Fruit fly (Drosophila melanogaster) whole organism, embryonic: ENCODE data around the gene Scgalpha.
A peak's percentile ranks its signal among the peaks of the same experiment; 100 is the strongest.

ENCODE experiments used
- BtbVII ChIP-seq: fragments of 200-800 bp; sonication (Bioruptor generic); optimal IDR thresholded peaks from 3 replicates; lab custom pipeline; 2017; ENCODE audit warnings: missing biosample characterization, mild to moderate bottlenecking, missing genetic modification characterization
- CG10267 ChIP-seq: fragments of 200-800 bp; sonication (Bioruptor generic); optimal IDR thresholded peaks from 2 replicates; lab custom pipeline; 2018; ENCODE audit warnings: missing biosample characterization, mild to moderate bottlenecking, missing genetic modification characterization, moderate library complexity
- CG10321 ChIP-seq: fragments of 200-800 bp; sonication (Bioruptor generic); IDR thresholded peaks from 2 replicates; pipeline ENCODE4 v1.3.6; 2022; ENCODE audit warnings: missing biosample characterization, missing genetic modification characterization
- CG10565 ChIP-seq: fragments of 200-800 bp; sonication (Bioruptor generic); optimal IDR thresholded peaks from 3 replicates; lab custom pipeline; 2016; ENCODE audit warnings: missing biosample characterization, mild to moderate bottlenecking, missing genetic modification characterization
- CG12219 ChIP-seq: fragments of 200-800 bp; sonication (Bioruptor generic); optimal IDR thresholded peaks from 3 replicates; lab custom pipeline; 2018; ENCODE audit warnings: missing biosample characterization, mild to moderate bottlenecking, missing genetic modification characterization
- CG12391 ChIP-seq: fragments of 200-800 bp; sonication (Bioruptor generic); optimal IDR thresholded peaks from 3 replicates; lab custom pipeline; 2018; ENCODE audit warnings: missing biosample characterization, mild to moderate bottlenecking, missing genetic modification characterization, moderate library complexity
- CG12659 ChIP-seq: fragments of 200-800 bp; sonication (Bioruptor generic); optimal IDR thresholded peaks from 3 replicates; lab custom pipeline; 2017; ENCODE audit warnings: mild to moderate bottlenecking, missing biosample characterization, missing genetic modification reagents, missing genetic modification characterization
- CG15269 ChIP-seq: fragments of 200-800 bp; sonication (Bioruptor generic); optimal IDR thresholded peaks from 2 replicates; lab custom pipeline; 2018; ENCODE audit warnings: missing biosample characterization, mild to moderate bottlenecking, missing genetic modification characterization, moderate library complexity
- CG16779 ChIP-seq: fragments of 200-800 bp; sonication (Bioruptor generic); IDR thresholded peaks from 2 replicates; pipeline ENCODE4 v1.3.6; 2022; ENCODE audit warnings: missing biosample characterization, missing genetic modification characterization
- CG17361 ChIP-seq: fragments of 200-800 bp; sonication (Bioruptor generic); IDR thresholded peaks from 3 replicates; pipeline ENCODE4 v1.3.6; 2022; ENCODE audit warnings: missing biosample characterization, missing genetic modification characterization
- CG17385 ChIP-seq: fragments of 200-800 bp; sonication (Bioruptor generic); optimal IDR thresholded peaks from 3 replicates; lab custom pipeline; 2018; ENCODE audit warnings: missing biosample characterization, mild to moderate bottlenecking, missing genetic modification characterization
- CG18262 ChIP-seq: fragments of 200-800 bp; optimal IDR thresholded peaks from 3 replicates; lab custom pipeline; 2019; ENCODE audit warnings: missing biosample characterization, mild to moderate bottlenecking, missing genetic modification characterization, moderate library complexity
- CG2678 ChIP-seq: fragments of 200-800 bp; sonication (Bioruptor generic); optimal IDR thresholded peaks from 3 replicates; lab custom pipeline; 2019; ENCODE audit warnings: missing biosample characterization, mild to moderate bottlenecking, missing genetic modification characterization, moderate library complexity
- CG30403 ChIP-seq: fragments of 200-800 bp; sonication (Bioruptor generic); optimal IDR thresholded peaks from 3 replicates; lab custom pipeline; 2016; ENCODE audit warnings: missing biosample characterization, missing genetic modification characterization
- CG3281 ChIP-seq: fragments of 200-800 bp; sonication (Bioruptor generic); optimal IDR thresholded peaks from 3 replicates; lab custom pipeline; 2017; ENCODE audit warnings: missing biosample characterization, mild to moderate bottlenecking, missing genetic modification characterization
- CG7839 ChIP-seq: fragments of 200-800 bp; sonication (Bioruptor generic); optimal IDR thresholded peaks from 3 replicates; lab custom pipeline; 2018; ENCODE audit warnings: missing biosample characterization, mild to moderate bottlenecking, missing genetic modification characterization, moderate library complexity
- CG8388 ChIP-seq: fragments of 200-800 bp; sonication (Bioruptor generic); optimal IDR thresholded peaks from 2 replicates; lab custom pipeline; 2019; ENCODE audit warnings: missing biosample characterization, mild to moderate bottlenecking, missing genetic modification characterization, moderate library complexity
- CTCF ChIP-seq: fragments of 200-800 bp; sonication (Bioruptor generic); optimal IDR thresholded peaks from 2 replicates; lab custom pipeline; 2017; ENCODE audit warnings: missing biosample characterization, mild to moderate bottlenecking, missing genetic modification characterization, moderate library complexity
- Drgx ChIP-seq: fragments of 200-800 bp; sonication (Bioruptor generic); IDR thresholded peaks from 2 replicates; pipeline ENCODE4 v1.3.6; 2022; ENCODE audit warnings: missing biosample characterization, missing genetic modification characterization
- Fer1 ChIP-seq: fragments of 200-800 bp; sonication (Bioruptor generic); optimal IDR thresholded peaks from 2 replicates; lab custom pipeline; 2017; ENCODE audit warnings: missing biosample characterization, mild to moderate bottlenecking, missing genetic modification characterization
- Fer3 ChIP-seq: fragments of 200-800 bp; sonication (Bioruptor generic); optimal IDR thresholded peaks from 2 replicates; lab custom pipeline; 2018; ENCODE audit warnings: missing biosample characterization, mild to moderate bottlenecking, missing genetic modification characterization, moderate library complexity
- Hmr ChIP-seq: fragments of 200-800 bp; sonication (Bioruptor generic); optimal IDR thresholded peaks from 3 replicates; lab custom pipeline; 2017; ENCODE audit warnings: mild to moderate bottlenecking, missing biosample characterization, missing genetic modification reagents, missing genetic modification characterization
- MBD-R2 ChIP-seq: fragments of 200-800 bp; sonication (Bioruptor generic); IDR thresholded peaks from 2 replicates; pipeline ENCODE4 v1.3.6; 2022; ENCODE audit warnings: missing biosample characterization, missing genetic modification characterization
- Meics ChIP-seq: fragments of 200-800 bp; sonication (Bioruptor generic); optimal IDR thresholded peaks from 2 replicates; lab custom pipeline; 2017; ENCODE audit warnings: missing biosample characterization, mild to moderate bottlenecking, missing genetic modification characterization
- Pdp1 ChIP-seq, 2 experiments: fragments of 200-800 bp; sonication (Bioruptor generic); optimal IDR thresholded peaks; 3 replicates each; lab custom pipeline; 2016; ENCODE audit warnings: missing biosample characterization in 2 of 2, missing genetic modification characterization in 2 of 2, mild to moderate bottlenecking in 1 of 2, moderate library complexity in 1 of 2
- Rfx ChIP-seq: fragments of 200-800 bp; sonication (Bioruptor generic); IDR thresholded peaks from 2 replicates; pipeline ENCODE4 v1.3.6; 2022; ENCODE audit warnings: missing biosample characterization, missing genetic modification characterization
- Scr ChIP-seq: fragments of 200-800 bp; sonication (Bioruptor generic); IDR thresholded peaks from 2 replicates; pipeline ENCODE4 v1.3.6; 2022; ENCODE audit warnings: missing biosample characterization, missing genetic modification characterization; ENCODE audit not compliant: partially characterized antibody
- Sox102F ChIP-seq: fragments of 200-800 bp; sonication (Bioruptor generic); optimal IDR thresholded peaks from 2 replicates; lab custom pipeline; 2018; ENCODE audit warnings: missing biosample characterization, mild to moderate bottlenecking, missing genetic modification characterization, moderate library complexity
- az2 ChIP-seq: fragments of 200-800 bp; sonication (Bioruptor generic); optimal IDR thresholded peaks from 3 replicates; lab custom pipeline; 2016; ENCODE audit warnings: missing biosample characterization, missing genetic modification characterization
- bigmax ChIP-seq: fragments of 200-800 bp; sonication (Bioruptor generic); optimal IDR thresholded peaks from 2 replicates; lab custom pipeline; 2018; ENCODE audit warnings: missing biosample characterization, mild to moderate bottlenecking, missing genetic modification characterization
- cg ChIP-seq: fragments of 200-800 bp; sonication (Bioruptor generic); optimal IDR thresholded peaks from 3 replicates; lab custom pipeline; 2019; ENCODE audit warnings: missing biosample characterization, mild to moderate bottlenecking, missing genetic modification characterization, moderate library complexity
- ci ChIP-seq: fragments of 200-800 bp; sonication (Bioruptor generic); IDR thresholded peaks from 3 replicates; pipeline ENCODE4 v1.3.6; 2022; ENCODE audit warnings: missing biosample characterization, missing genetic modification characterization
- ewg ChIP-seq: fragments of 200-800 bp; sonication (Bioruptor generic); optimal IDR thresholded peaks from 3 replicates; lab custom pipeline; 2017; ENCODE audit warnings: mild to moderate bottlenecking, missing biosample characterization, missing genetic modification reagents, missing genetic modification characterization
- gce ChIP-seq: fragments of 200-800 bp; sonication (Bioruptor generic); IDR thresholded peaks from 3 replicates; pipeline ENCODE4 v1.3.6; 2022; ENCODE audit warnings: missing biosample characterization, missing genetic modification characterization
- grau ChIP-seq: fragments of 200-800 bp; optimal IDR thresholded peaks from 3 replicates; lab custom pipeline; 2019; ENCODE audit warnings: missing biosample characterization, mild to moderate bottlenecking, missing genetic modification characterization, moderate library complexity
- lab ChIP-seq: fragments of 200-800 bp; sonication (Bioruptor generic); optimal IDR thresholded peaks from 3 replicates; lab custom pipeline; 2017; ENCODE audit warnings: missing biosample characterization, missing genetic modification characterization, mild to moderate bottlenecking, moderate library complexity, missing genetic modification reagents
- pita ChIP-seq: fragments of 200-800 bp; sonication (Bioruptor generic); optimal IDR thresholded peaks from 2 replicates; lab custom pipeline; 2017; ENCODE audit warnings: missing biosample characterization, mild to moderate bottlenecking, missing genetic modification characterization
- row ChIP-seq: fragments of 200-800 bp; sonication (Bioruptor generic); IDR thresholded peaks from 3 replicates; pipeline ENCODE4 v1.3.6; 2022; ENCODE audit warnings: missing biosample characterization, missing genetic modification characterization
- shn ChIP-seq: fragments of 200-800 bp; sonication (Bioruptor generic); optimal IDR thresholded peaks from 3 replicates; lab custom pipeline; 2016; ENCODE audit warnings: missing biosample characterization, missing genetic modification characterization
- slbo ChIP-seq: fragments of 200-800 bp; sonication (Bioruptor generic); IDR thresholded peaks from 2 replicates; pipeline ENCODE4 v1.3.6; 2022; ENCODE audit warnings: missing biosample characterization, missing genetic modification characterization
- sug ChIP-seq: fragments of 200-800 bp; optimal IDR thresholded peaks from 2 replicates; lab custom pipeline; 2019; ENCODE audit warnings: missing biosample characterization, mild to moderate bottlenecking, missing genetic modification characterization, moderate library complexity
- tgo ChIP-seq: fragments of 200-800 bp; sonication (Bioruptor generic); IDR thresholded peaks from 3 replicates; pipeline ENCODE4 v1.3.6; 2022; ENCODE audit warnings: missing biosample characterization, missing genetic modification characterization
- tup ChIP-seq: fragments of 200-800 bp; sonication (Bioruptor generic); optimal IDR thresholded peaks from 2 replicates; lab custom pipeline; 2016; ENCODE audit warnings: missing biosample characterization, mild to moderate bottlenecking, missing genetic modification characterization, moderate library complexity
- unpg ChIP-seq: fragments of 200-800 bp; sonication (Bioruptor generic); optimal IDR thresholded peaks from 3 replicates; lab custom pipeline; 2018; ENCODE audit warnings: missing biosample characterization, mild to moderate bottlenecking, missing genetic modification characterization, moderate library complexity
- vvl ChIP-seq: fragments of 200-800 bp; sonication (Bioruptor generic); IDR thresholded peaks from 2 replicates; pipeline ENCODE4 v1.3.6; 2022; ENCODE audit warnings: missing biosample characterization, missing genetic modification characterization
- wdn ChIP-seq: fragments of 200-800 bp; sonication (Bioruptor generic); IDR thresholded peaks from 2 replicates; pipeline ENCODE4 v1.3.6; 2022; ENCODE audit warnings: missing biosample characterization, missing genetic modification characterization
- zen ChIP-seq: fragments of 200-800 bp; sonication (Bioruptor generic); optimal IDR thresholded peaks from 3 replicates; lab custom pipeline; 2018; ENCODE audit warnings: missing biosample characterization, mild to moderate bottlenecking, missing genetic modification characterization, moderate library complexity

The Scgalpha gene

DNA sequence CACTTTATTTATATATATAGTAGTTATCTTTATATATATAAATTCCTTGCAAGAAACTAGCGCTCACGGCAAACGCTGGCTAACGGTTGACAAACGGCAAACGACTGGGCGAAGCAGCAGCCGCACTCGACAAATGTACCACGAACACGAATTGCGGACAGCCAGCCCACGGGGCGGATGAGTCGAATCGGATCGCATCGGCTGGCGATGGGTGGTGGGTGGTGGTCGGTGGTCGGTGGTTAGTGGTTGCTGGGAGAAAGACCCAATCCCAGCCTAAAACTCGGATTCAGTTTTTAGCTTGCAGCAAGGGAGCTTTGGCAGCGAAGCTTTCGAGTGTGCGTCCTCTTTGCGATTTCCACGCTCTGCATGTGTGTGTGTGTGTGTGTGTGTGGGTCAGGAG, 21.9 kb downstream of the Scgalpha start, which contains the start of gene CG7781 (continued):
- TF ChIP-seq az2 (GFP tag; lab: Kevin White, UChicago) (no peak), cg (GFP tag; lab: Kevin White, UChicago) (peak; percentile 45), wdn (GFP tag; lab: Robert Waterston, UW) (0 out of 2 replicates have a peak, but pooled peaks have one; percentile 11), CG17361 (GFP tag; lab: Robert Waterston, UW) (no peak), Fer3 (tag; lab: Kevin White, UChicago) (no peak), shn (GFP tag; lab: Kevin White, UChicago) (no peak), zen (tag; lab: Kevin White, UChicago) (no peak), CG12219 (GFP tag; lab: Kevin White, UChicago) (no peak), ewg (GFP tag; lab: Kevin White, UChicago) (peak; percentile 5), CG8388 (GFP tag; lab: Kevin White, UChicago) (no peak), CG10321 (GFP tag; lab: Robert Waterston, UW) (no peak), lab (GFP tag; lab: Kevin White, UChicago) (no peak), BtbVII (GFP tag; lab: Kevin White, UChicago) (no peak), CG15269 (tag; lab: Kevin White, UChicago) (no peak), ci (GFP tag; lab: Robert Waterston, UW) (0 out of 3 replicates have a peak, but pooled peaks have one; percentile 52), tup (GFP tag; lab: Kevin White, UChicago) (no peak), slbo (0 out of 2 replicates have a peak, but pooled peaks have one; percentile 24), CG2678 (tag; lab: Kevin White, UChicago) (no peak), CG16779 (GFP tag; lab: Robert Waterston, UW) (no peak), Rfx (GFP tag; lab: Robert Waterston, UW) (0 out of 2 replicates have a peak, but pooled peaks have one; percentile 19)

DNA sequence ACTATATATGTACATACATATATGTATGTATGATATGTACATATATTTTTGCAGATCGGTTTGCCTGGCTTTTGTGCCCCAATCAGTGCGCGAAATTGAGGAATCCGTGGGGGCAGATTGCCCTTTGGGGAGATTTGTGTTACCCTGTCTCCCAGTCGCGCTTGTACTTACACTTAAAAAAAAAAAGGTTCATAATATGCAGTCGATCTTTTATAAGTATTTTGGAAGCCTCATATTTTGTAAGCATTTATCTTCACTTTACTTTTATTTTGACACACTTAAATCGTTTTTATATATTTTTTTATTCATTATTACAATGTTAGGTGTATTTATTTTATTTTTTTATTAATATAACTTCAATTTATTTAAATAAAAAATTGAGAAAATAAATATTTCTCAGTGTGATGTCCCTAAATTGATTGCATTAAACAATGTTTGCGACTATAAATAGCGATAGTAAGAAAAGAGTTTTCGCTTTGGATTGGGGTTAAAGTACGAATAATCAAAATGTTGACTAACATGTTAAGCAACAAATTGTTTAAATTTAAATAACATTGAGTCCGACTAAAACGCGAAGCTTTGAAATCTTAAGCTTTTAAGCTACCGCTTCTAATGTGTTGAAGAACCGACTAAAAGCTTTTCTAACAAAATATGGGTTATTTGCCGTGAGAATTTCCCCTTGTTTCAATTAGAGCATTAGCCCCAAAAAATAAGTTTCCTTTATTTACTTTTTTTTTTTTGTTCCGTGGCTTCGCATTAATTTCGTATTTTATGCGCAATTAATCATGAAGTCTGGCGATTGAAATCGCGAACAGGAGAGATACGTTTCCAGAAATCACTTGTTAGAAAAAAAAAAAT, 23.4 kb downstream of the Scgalpha start:
- TF ChIP-seq grau (tag; lab: Kevin White, UChicago) (peak; percentile 30), CG17385 (GFP tag; lab: Kevin White, UChicago) (peak; percentile 3), row (GFP tag; lab: Robert Waterston, UW) (peak; percentile 40), Hmr (GFP tag; lab: Kevin White, UChicago) (peak; percentile 60), Scr (no peak), Fer1 (GFP tag; lab: Kevin White, UChicago) (peak; percentile 25), tgo (peak; percentile 28; the same call in 1 of the 3 replicates), CG18262 (peak; percentile 22), bigmax (GFP tag; lab: Kevin White, UChicago) (no peak), pita (GFP tag; lab: Kevin White, UChicago) (peak; percentile 1), CG10267 (tag; lab: Kevin White, UChicago) (peak; percentile 11), Drgx (GFP tag; lab: Robert Waterston, UW) (0 out of 2 replicates have a peak, but pooled peaks have one; percentile 35), CG7839 (tag; lab: Kevin White, UChicago) (peak; percentile 41), gce (GFP tag; lab: Robert Waterston, UW) (no peak), MBD-R2 (GFP tag; lab: Robert Waterston, UW) (no peak), sug (tag; lab: Kevin White, UChicago) (peak; percentile 17), unpg (peak; percentile 31), Pdp1 (GFP tag; optimal IDR thresholded peaks at IDR 0.05; lab: Kevin White, UChicago) (peak in 1 of 2 experiments; percentile 39), CG12391 (tag; lab: Kevin White, UChicago) (peak; percentile 42), CG12659 (GFP tag; lab: Kevin White, UChicago) (peak; percentile 18), CTCF (GFP tag; lab: Kevin White, UChicago) (peak; percentile 34), vvl (GFP tag; lab: Robert Waterston, UW) (peak; percentile 55; the same call in 1 of the 2 replicates), CG3281 (peak; percentile 2), CG10565 (GFP tag; lab: Kevin White, UChicago) (no peak), CG30403 (GFP tag; lab: Kevin White, UChicago) (peak; percentile 25), Sox102F (peak; percentile 33), Meics (GFP tag; lab: Kevin White, UChicago) (peak; percentile 13)
